Worm (Caenorhabditis elegans): ENCODE measurements around the gene C55C3.8.
A peak's percentile ranks its signal among the peaks of the same experiment; 100 is the strongest.

C55C3.8 gene

ce11 chrIV:5655966-5656389, 34.9 kb upstream of the C55C3.8 start (continued):
- TF ChIP-seq mdt-29 (GFP tag; IDR thresholded peaks at IDR 0.05) (peak; percentile 22; the same call in 1 of the 2 replicates), lsy-2 (tag; optimal IDR thresholded peaks at IDR 0.05) (peak in 1 of 2 experiments; percentile 59), nhr-11 (tag; optimal IDR thresholded peaks at IDR 0.05) (peak; percentile 63), R02D3.7 (tag; optimal IDR thresholded peaks at IDR 0.05) (no peak)

- TF ChIP-seq ceh-20 (GFP tag; IDR thresholded peaks at IDR 0.05) (0 out of 2 replicates have a peak, but pooled peaks have one; percentile 23), Y105C5A.15 (GFP tag; IDR thresholded peaks at IDR 0.05) (no peak), unc-62 (GFP tag; optimal IDR thresholded peaks at IDR 0.05 in 1 of 2) (peak in 1 of 2 experiments; percentile 74), unc-62 (tag; optimal IDR thresholded peaks at IDR 0.05) (no peak), daf-16 (GFP tag; optimal IDR thresholded peaks at IDR 0.05) (no peak), daf-16 (tag; optimal IDR thresholded peaks at IDR 0.05) (peak; percentile 5), sdz-12 (GFP tag; optimal IDR thresholded peaks at IDR 0.05) (no peak), hlh-11 (tag; optimal IDR thresholded peaks at IDR 0.05) (peak; percentile 89), arid-1 (GFP tag; conservative IDR thresholded peaks at IDR 0.05) (no peak), nhr-77 (tag; optimal IDR thresholded peaks at IDR 0.05) (peak; percentile 41), nhr-102 (tag; optimal IDR thresholded peaks at IDR 0.05) (peak; percentile 87), daf-8 (GFP tag; IDR thresholded peaks at IDR 0.05) (no peak), lin-13 (GFP tag; optimal IDR thresholded peaks at IDR 0.05) (peak; percentile 62), mxl-2 (GFP tag; conservative IDR thresholded peaks at IDR 0.05) (no peak), zip-2 (tag; optimal IDR thresholded peaks at IDR 0.05) (no peak), set-16 (GFP tag; IDR thresholded peaks at IDR 0.05) (0 out of 2 replicates have a peak, but pooled peaks have one; percentile 16), hlh-30 (tag; optimal IDR thresholded peaks at IDR 0.05; ENCODE audit: insufficient read depth) (peak; percentile 94), dmd-6 (GFP tag; IDR thresholded peaks at IDR 0.05) (peak; percentile 72), pha-4 (GFP tag; IDR thresholded peaks at IDR 0.05) (peak; percentile 55), pha-4 (tag; optimal IDR thresholded peaks at IDR 0.05) (no peak), nhr-41 (GFP tag; IDR thresholded peaks at IDR 0.05) (no peak), nhr-28 (tag; optimal IDR thresholded peaks at IDR 0.05) (peak; percentile 88), lsy-2 (tag; optimal IDR thresholded peaks at IDR 0.05) (peak; percentile 5 to 58), cey-2 (tag; optimal IDR thresholded peaks at IDR 0.05; ENCODE audit: borderline replicate concordance, insufficient read depth) (no peak), mep-1 (tag; optimal IDR thresholded peaks at IDR 0.05) (peak; percentile 67), mes-2 (tag; optimal IDR thresholded peaks at IDR 0.05; ENCODE audit: poor library complexity, severe bottlenecking) (peak; percentile 59), duxl-1 (tag; optimal IDR thresholded peaks at IDR 0.05; ENCODE audit: poor library complexity) (peak; percentile 31), nhr-25 (tag; optimal IDR thresholded peaks at IDR 0.05; ENCODE audit: borderline replicate concordance, insufficient read depth) (peak; percentile 74), spr-1 (tag; optimal IDR thresholded peaks at IDR 0.05) (peak; percentile 46), nhr-10 (tag; optimal IDR thresholded peaks at IDR 0.05) (peak; percentile 55), mxl-3 (GFP tag; optimal IDR thresholded peaks at IDR 0.05) (peak; percentile 81), dpl-1 (GFP tag; optimal IDR thresholded peaks at IDR 0.05) (peak; percentile 60), hif-1 (tag; optimal IDR thresholded peaks at IDR 0.05) (peak in 1 of 2 experiments; percentile 85), hmg-1.1 (GFP tag; IDR thresholded peaks at IDR 0.05) (peak; percentile 65), jun-1 (tag; optimal IDR thresholded peaks at IDR 0.05) (peak; percentile 62), gei-8 (GFP tag; optimal IDR thresholded peaks at IDR 0.05) (peak; percentile 12), nhr-11 (tag; optimal IDR thresholded peaks at IDR 0.05) (peak; percentile 84), aha-1 (tag) (peak; percentile 73), rbr-2 (tag; optimal IDR thresholded peaks at IDR 0.05) (peak; percentile 42), egl-27 (tag; optimal IDR thresholded peaks at IDR 0.05) (no peak), dve-1 (tag; optimal IDR thresholded peaks at IDR 0.05; ENCODE audit: insufficient read depth) (peak; percentile 82), mdl-1 (tag; optimal IDR thresholded peaks at IDR 0.05) (peak; percentile 72 to 78), nhr-48 (tag; optimal IDR thresholded peaks at IDR 0.05) (peak; percentile 95), lin-38 (GFP tag; IDR thresholded peaks at IDR 0.05) (peak; percentile 42; the same call in 1 of the 2 replicates), nhr-76 (tag; optimal IDR thresholded peaks at IDR 0.05) (peak; percentile 1)
These were observed 33.6 kb upstream of the C55C3.8 start for ce11 chrIV:5657126-5657666.
